Fruit fly (Drosophila melanogaster) Kc167 (cell line): ENCODE data around the gene Sfp96F.

Source experiments
- Sin3A ChIP-seq: fragments of >200 bp; optimal IDR thresholded peaks from 2 replicates; lab custom pipeline; 2018; ENCODE audit warnings: missing external identifiers
- h ChIP-seq: fragments of >200 bp; optimal IDR thresholded peaks from 3 replicates; lab custom pipeline; 2018; ENCODE audit warnings: missing external identifiers

DNA sequence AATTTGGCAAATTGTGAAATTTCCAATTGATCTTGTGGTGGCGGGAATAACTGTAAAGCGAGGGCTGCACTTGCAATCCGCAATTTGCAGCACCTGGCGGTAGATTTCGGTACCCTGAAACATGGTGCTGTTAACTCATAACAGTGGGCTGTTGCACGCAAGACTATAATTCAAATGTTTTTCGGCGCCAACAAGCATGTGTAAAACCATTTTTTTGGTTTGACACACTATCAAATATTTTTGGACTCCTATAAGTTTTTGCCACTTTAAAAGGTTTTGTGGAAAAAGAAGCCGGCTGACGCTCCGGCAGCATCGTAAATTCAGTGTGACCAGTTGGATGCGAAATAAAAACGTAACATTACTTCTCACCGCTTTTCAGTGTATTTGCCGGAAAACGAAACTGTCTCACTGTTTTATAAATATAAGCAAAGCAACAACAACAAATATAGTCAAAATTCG, 21.2 kb upstream of the Sfp96F start, which contains the start of the genes CG14545 and CG5886:
- no peak for TF ChIP-seq Sin3A (lab: Kevin White, UChicago)
- TF ChIP-seq h: no peak
